Worm (Caenorhabditis elegans) whole organism, L1 larva: ENCODE measurements around the gene Y41C4A.8.

Source experiments
- C04F5.9 ChIP-seq: sonication (generic microtip); optimal IDR thresholded peaks from 2 replicates; lab custom pipeline; 2016; ENCODE audit warnings: missing genetic modification characterization, missing compliant biosample characterization
- C16A3.4 ChIP-seq: fragments of 150-350 bp; optimal IDR thresholded peaks from 2 replicates; lab custom pipeline; 2014; ENCODE audit warnings: missing biosample characterization, missing genetic modification characterization
- aha-1 ChIP-seq: fragments of 150-350 bp; optimal IDR thresholded peaks from 2 replicates; lab custom pipeline; 2014; ENCODE audit warnings: missing biosample characterization, missing genetic modification characterization
- alr-1 ChIP-seq: fragments of 200-800 bp; sonication (Bioruptor generic); optimal IDR thresholded peaks from 2 replicates; lab custom pipeline; 2018; ENCODE audit warnings: borderline replicate concordance, mild to moderate bottlenecking, missing genetic modification characterization, missing compliant biosample characterization
- ama-1 ChIP-seq: fragments of 150-350 bp; optimal IDR thresholded peaks from 2 replicates; lab custom pipeline; 2014
- blmp-1 ChIP-seq: fragments of 150-350 bp; optimal IDR thresholded peaks from 2 replicates; lab custom pipeline; 2014; ENCODE audit warnings: missing biosample characterization, missing genetic modification characterization
- ceh-63 ChIP-seq: fragments of 200-800 bp; sonication (Bioruptor generic); optimal IDR thresholded peaks from 2 replicates; lab custom pipeline; 2018; ENCODE audit warnings: mild to moderate bottlenecking, missing genetic modification characterization, missing compliant biosample characterization
- ceh-82 ChIP-seq, 3 experiments: fragments of 150-350 bp in 1 of 3; sonication (generic microtip) in 2 of 3; optimal IDR thresholded peaks; 2 replicates each; lab custom pipeline; 2014 to 2017; ENCODE audit warnings: missing biosample characterization in 3 of 3, missing genetic modification characterization in 3 of 3
- ceh-88 ChIP-seq: fragments of 200-800 bp; sonication (Bioruptor generic); IDR thresholded peaks from 2 replicates; pipeline ENCODE4 v1.3.6; 2022; ENCODE audit warnings: missing genetic modification characterization, missing compliant biosample characterization
- dpl-1 ChIP-seq, 3 experiments: fragments of 150-350 bp in 2 of 3; sonication (generic microtip) in 1 of 3; optimal IDR thresholded peaks; 2 replicates each; lab custom pipeline; 2014 to 2017; ENCODE audit warnings: missing biosample characterization in 3 of 3, missing genetic modification characterization in 3 of 3, missing genetic modification reagents in 3 of 3
- dsc-1 ChIP-seq: sonication (generic microtip); optimal IDR thresholded peaks from 2 replicates; lab custom pipeline; 2016; ENCODE audit warnings: mild to moderate bottlenecking, missing genetic modification characterization, missing compliant biosample characterization
- efl-1 ChIP-seq, 4 experiments: fragments of 150-350 bp; optimal IDR thresholded peaks in 3 of 4; peaks in 1 of 4; 1 replicate in 1 of 4; 2 replicates in 3 of 4; lab custom pipeline; 2014; ENCODE audit warnings: missing biosample characterization in 2 of 4, missing genetic modification characterization in 2 of 4, missing genetic modification reagents in 2 of 4
- efl-3 ChIP-seq: fragments of 200-800 bp; sonication (Bioruptor generic); optimal IDR thresholded peaks from 2 replicates; lab custom pipeline; 2018; ENCODE audit warnings: mild to moderate bottlenecking, missing genetic modification characterization, missing compliant biosample characterization
- elt-2 ChIP-seq: sonication (generic microtip); optimal IDR thresholded peaks from 2 replicates; lab custom pipeline; 2016; ENCODE audit warnings: missing genetic modification characterization, mild to moderate bottlenecking, inconsistent platforms, missing compliant biosample characterization, missing genetic modification reagents
- fkh-4 ChIP-seq: sonication (generic microtip); optimal IDR thresholded peaks from 2 replicates; lab custom pipeline; 2016; ENCODE audit warnings: missing compliant biosample characterization, missing genetic modification characterization, borderline replicate concordance
- fkh-8 ChIP-seq: sonication (generic microtip); optimal IDR thresholded peaks from 2 replicates; lab custom pipeline; 2016; ENCODE audit warnings: mild to moderate bottlenecking, missing genetic modification characterization, missing compliant biosample characterization
- jun-1 ChIP-seq: fragments of 150-350 bp; optimal IDR thresholded peaks from 2 replicates; lab custom pipeline; 2014; ENCODE audit warnings: missing biosample characterization, missing genetic modification reagents, missing genetic modification characterization
- lin-13 ChIP-seq: fragments of 150-350 bp; optimal IDR thresholded peaks from 2 replicates; lab custom pipeline; 2014; ENCODE audit warnings: missing biosample characterization, missing genetic modification reagents, missing genetic modification characterization
- lin-14 ChIP-seq: fragments of 200-800 bp; sonication (Bioruptor generic); optimal IDR thresholded peaks from 2 replicates; lab custom pipeline; 2018; ENCODE audit warnings: mild to moderate bottlenecking, missing genetic modification characterization, moderate library complexity, missing compliant biosample characterization
- lin-15B ChIP-seq: fragments of 150-350 bp; sonication (generic microtip); optimal IDR thresholded peaks from 3 replicates; lab custom pipeline; 2014; ENCODE audit warnings: missing biosample characterization, missing genetic modification characterization
- lin-35 ChIP-seq, 2 experiments: fragments of 150-350 bp; optimal IDR thresholded peaks; 2 replicates each; lab custom pipeline; 2014; ENCODE audit warnings: missing biosample characterization in 2 of 2, missing genetic modification characterization in 2 of 2, missing genetic modification reagents in 2 of 2
- lir-3 ChIP-seq: sonication (generic microtip); optimal IDR thresholded peaks from 2 replicates; lab custom pipeline; 2016; ENCODE audit warnings: mild to moderate bottlenecking, missing genetic modification characterization, moderate library complexity, missing compliant biosample characterization; ENCODE audit not compliant: poor library complexity
- lsy-2 ChIP-seq, 2 experiments: fragments of 150-350 bp; optimal IDR thresholded peaks; 2 replicates each; lab custom pipeline; 2014; ENCODE audit warnings: missing biosample characterization in 2 of 2, missing genetic modification characterization in 2 of 2
- mab-9 ChIP-seq: fragments of 200-800 bp; sonication (Bioruptor generic); IDR thresholded peaks from 2 replicates; pipeline ENCODE4 v1.3.6; 2022; ENCODE audit warnings: missing genetic modification reagents, missing genetic modification characterization, missing compliant biosample characterization
- mef-2 ChIP-seq: fragments of 150-350 bp; optimal IDR thresholded peaks from 2 replicates; lab custom pipeline; 2014; ENCODE audit warnings: missing biosample characterization, missing genetic modification characterization
- mep-1 ChIP-seq: fragments of 150-350 bp; optimal IDR thresholded peaks from 2 replicates; lab custom pipeline; 2014; ENCODE audit warnings: missing biosample characterization, missing genetic modification characterization
- nhr-12 ChIP-seq: sonication (generic microtip); optimal IDR thresholded peaks from 2 replicates; lab custom pipeline; 2017; ENCODE audit warnings: missing biosample characterization, missing genetic modification characterization
- nhr-237 ChIP-seq: fragments of 150-350 bp; optimal IDR thresholded peaks from 2 replicates; lab custom pipeline; 2014; ENCODE audit warnings: missing biosample characterization, missing genetic modification characterization
- nhr-28 ChIP-seq: fragments of 150-350 bp; optimal IDR thresholded peaks from 2 replicates; lab custom pipeline; 2014; ENCODE audit warnings: missing biosample characterization, missing genetic modification characterization
- nhr-71 ChIP-seq: sonication (generic microtip); optimal IDR thresholded peaks from 2 replicates; lab custom pipeline; 2016; ENCODE audit warnings: mild to moderate bottlenecking, missing genetic modification characterization, moderate library complexity, missing compliant biosample characterization
- nhr-84 ChIP-seq: sonication (generic microtip); optimal IDR thresholded peaks from 2 replicates; lab custom pipeline; 2017; ENCODE audit warnings: missing biosample characterization, missing genetic modification characterization
- nhr-85 ChIP-seq: sonication (generic microtip); peaks from one replicate; lab custom pipeline; 2016; ENCODE audit warnings: missing genetic modification characterization, inconsistent platforms, missing compliant biosample characterization
- pag-3 ChIP-seq: sonication (generic microtip); optimal IDR thresholded peaks from 2 replicates; lab custom pipeline; 2017; ENCODE audit warnings: missing genetic modification characterization, mild to moderate bottlenecking, missing compliant biosample characterization, antibody characterized with exemption, borderline replicate concordance; ENCODE audit not compliant: insufficient read depth
- pax-3 ChIP-seq: fragments of 200-800 bp; sonication (Bioruptor generic); optimal IDR thresholded peaks from 2 replicates; lab custom pipeline; 2018; ENCODE audit warnings: mild to moderate bottlenecking, missing genetic modification characterization, moderate library complexity, missing compliant biosample characterization
- pqm-1 ChIP-seq: sonication (generic microtip); optimal IDR thresholded peaks from 3 replicates; lab custom pipeline; 2017; ENCODE audit warnings: missing biosample characterization, missing genetic modification characterization
- rnt-1 ChIP-seq: sonication (generic microtip); optimal IDR thresholded peaks from 2 replicates; lab custom pipeline; 2016; ENCODE audit warnings: mild to moderate bottlenecking, missing genetic modification characterization, moderate library complexity, missing compliant biosample characterization
- skn-1 ChIP-seq: fragments of 150-350 bp; optimal IDR thresholded peaks from 2 replicates; lab custom pipeline; 2014; ENCODE audit warnings: missing biosample characterization, missing genetic modification characterization
- snpc-4 ChIP-seq: fragments of 150-350 bp; optimal IDR thresholded peaks from 2 replicates; lab custom pipeline; 2014; ENCODE audit warnings: missing biosample characterization, missing genetic modification characterization
- snu-23 ChIP-seq: sonication (generic microtip); optimal IDR thresholded peaks from 2 replicates; lab custom pipeline; 2016; ENCODE audit warnings: missing genetic modification characterization, missing compliant biosample characterization
- swsn-7 ChIP-seq: sonication (generic microtip); optimal IDR thresholded peaks from 2 replicates; lab custom pipeline; 2016; ENCODE audit warnings: missing genetic modification characterization, missing compliant biosample characterization
- tbx-2 ChIP-seq: sonication (generic microtip); optimal IDR thresholded peaks from 2 replicates; lab custom pipeline; 2016; ENCODE audit warnings: missing genetic modification characterization, missing compliant biosample characterization
- unc-130 ChIP-seq: fragments of 150-350 bp; optimal IDR thresholded peaks from 2 replicates; lab custom pipeline; 2017; ENCODE audit warnings: missing biosample characterization, missing genetic modification characterization, inconsistent platforms
- unc-86 ChIP-seq: sonication (generic microtip); optimal IDR thresholded peaks from 2 replicates; lab custom pipeline; 2016; ENCODE audit warnings: missing genetic modification characterization, missing compliant biosample characterization
- vab-15 ChIP-seq: sonication (generic microtip); optimal IDR thresholded peaks from 2 replicates; lab custom pipeline; 2017; ENCODE audit warnings: missing genotype, mild to moderate bottlenecking, missing genetic modification characterization, missing compliant biosample characterization
- xbp-1 ChIP-seq: sonication (generic microtip); optimal IDR thresholded peaks from 2 replicates; lab custom pipeline; 2016; ENCODE audit warnings: missing genetic modification characterization, missing compliant biosample characterization
- zip-4 ChIP-seq: fragments of 200-800 bp; sonication (Bioruptor generic); optimal IDR thresholded peaks from 2 replicates; lab custom pipeline; 2018; ENCODE audit warnings: mild to moderate bottlenecking, missing genetic modification characterization, moderate library complexity, missing compliant biosample characterization

Y41C4A.8 gene

DNA sequence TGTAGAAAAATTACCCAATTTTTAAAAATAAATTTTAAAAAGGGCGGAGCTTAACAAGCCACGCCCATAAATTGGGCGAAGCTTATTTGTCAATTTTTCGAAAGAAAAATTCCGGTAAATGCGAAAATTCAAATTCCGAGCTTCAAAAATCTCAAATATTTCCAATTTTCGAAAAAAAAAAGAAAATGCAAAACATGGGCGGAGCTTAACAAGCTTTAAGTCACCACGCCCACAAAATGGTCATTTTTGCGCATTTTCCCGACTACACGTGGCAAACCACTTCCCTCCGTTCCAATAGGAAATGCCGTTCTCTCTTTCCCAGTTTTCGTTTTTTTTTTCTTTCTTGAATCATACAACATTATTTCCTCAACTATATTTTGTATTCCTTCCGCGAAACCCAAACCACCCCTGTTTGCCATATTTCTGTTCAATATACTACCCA lies 14.1 kb downstream of the Y41C4A.8 start:
- no peak for TF ChIP-seq snpc-4 (tag; lab: Kevin White, UChicago)
- no peak for TF ChIP-seq alr-1 (tag; lab: Kevin White, UChicago)
- no peak for TF ChIP-seq ama-1 (lab: Kevin White, UChicago)
- no peak for TF ChIP-seq pax-3 (tag; lab: Kevin White, UChicago)
- TF ChIP-seq dsc-1 (tag; lab: Kevin White, UChicago) = no peak
- TF ChIP-seq C04F5.9 (tag; lab: Kevin White, UChicago) = no peak
- no peak for TF ChIP-seq pag-3
- no peak for TF ChIP-seq vab-15 (tag; lab: Kevin White, UChicago)
- TF ChIP-seq efl-1 (optimal IDR thresholded peaks at IDR 0.05; lab: Kevin White, UChicago) = no peak
- peak in 1 of 2 experiments; percentile 53 for TF ChIP-seq efl-1 (GFP tag; optimal IDR thresholded peaks at IDR 0.05 in 1 of 2; lab: Kevin White, UChicago)
- TF ChIP-seq nhr-28 (tag; lab: Kevin White, UChicago) = no peak
- TF ChIP-seq nhr-71 (tag; lab: Kevin White, UChicago) = peak; percentile 12

- TF ChIP-seq nhr-237 (tag; lab: Kevin White, UChicago) (no peak), lin-15B (tag; lab: Kevin White, UChicago) (no peak), efl-3 (no peak), ceh-82 (tag; optimal IDR thresholded peaks at IDR 0.05; lab: Kevin White, UChicago) (no peak), nhr-85 (tag; lab: Kevin White, UChicago) (peak; percentile 48), ceh-63 (GFP tag; lab: Kevin White, UChicago) (no peak), fkh-8 (tag; lab: Kevin White, UChicago) (peak; percentile 10), ama-1 (lab: Kevin White, UChicago) (no peak)
- TF ChIP-seq, all 84 proteins: peak for 2
These were observed 16.2 kb downstream of the Y41C4A.8 start for ce11 chrIII:11692380-11692779.

ce11 chrIII:11689887-11690286 lies 18.7 kb downstream of the Y41C4A.8 start:
- no peak for TF ChIP-seq aha-1 (tag; lab: Kevin White, UChicago)
- TF ChIP-seq lin-13 = no peak

ce11 chrIII:11689303-11689702 lies 19.3 kb downstream of the Y41C4A.8 start:
- TF ChIP-seq mab-9 (GFP tag; lab: Robert Waterston, UW) = no peak
- TF ChIP-seq rnt-1 (tag; lab: Kevin White, UChicago) = peak; percentile 27
- peak; percentile 61 for TF ChIP-seq C16A3.4 (tag; lab: Kevin White, UChicago)
- peak; percentile 79 for TF ChIP-seq nhr-71 (tag; lab: Kevin White, UChicago)
- peak; percentile 33 for TF ChIP-seq xbp-1
- TF ChIP-seq nhr-12 (tag; lab: Kevin White, UChicago) = no peak
- TF ChIP-seq unc-86 (tag; lab: Kevin White, UChicago) = no peak
- no peak for TF ChIP-seq ceh-88 (GFP tag; lab: Robert Waterston, UW)
- no peak for TF ChIP-seq mef-2 (tag; lab: Kevin White, UChicago)
- TF ChIP-seq elt-2 (tag; lab: Kevin White, UChicago) = peak; percentile 78
- peak; percentile 8 to 79 for TF ChIP-seq lsy-2 (tag; optimal IDR thresholded peaks at IDR 0.05; lab: Kevin White, UChicago)
- TF ChIP-seq pax-3 (tag; lab: Kevin White, UChicago) = peak; percentile 21
- peak; percentile 73 for TF ChIP-seq blmp-1 (tag; lab: Kevin White, UChicago)
- peak; percentile 11 to 17 (median 16) for TF ChIP-seq dpl-1 (GFP tag; optimal IDR thresholded peaks at IDR 0.05; lab: Kevin White, UChicago)
- TF ChIP-seq lin-35 (GFP tag; optimal IDR thresholded peaks at IDR 0.05; lab: Kevin White, UChicago) = peak in 1 of 2 experiments; percentile 80
- TF ChIP-seq swsn-7 = peak; percentile 26
- TF ChIP-seq ceh-82 (tag; optimal IDR thresholded peaks at IDR 0.05; lab: Kevin White, UChicago) = peak in 2 of 3 experiments; percentile 6 to 8
- TF ChIP-seq zip-4 = no peak
- peak; percentile 88 for TF ChIP-seq pqm-1 (tag; lab: Kevin White, UChicago)
- TF ChIP-seq fkh-4 (tag; lab: Kevin White, UChicago) = no peak
- peak; percentile 67 for TF ChIP-seq unc-130 (tag; lab: Kevin White, UChicago)
- TF ChIP-seq nhr-84 (tag; lab: Kevin White, UChicago) = no peak
- TF ChIP-seq snu-23 (GFP tag; lab: Kevin White, UChicago) = peak; percentile 78
- TF ChIP-seq efl-1 (optimal IDR thresholded peaks at IDR 0.05; lab: Kevin White, UChicago) = peak; percentile 29 to 41
- TF ChIP-seq efl-1 (GFP tag; optimal IDR thresholded peaks at IDR 0.05 in 1 of 2; lab: Kevin White, UChicago) = peak; percentile 18 to 94
- TF ChIP-seq skn-1 = peak; percentile 45
- TF ChIP-seq lin-14 = peak; percentile 83
- peak; percentile 68 for TF ChIP-seq tbx-2 (tag; lab: Kevin White, UChicago)
- peak; percentile 59 for TF ChIP-seq jun-1 (tag; lab: Kevin White, UChicago)
- peak; percentile 6 for TF ChIP-seq lir-3
- peak; percentile 25 for TF ChIP-seq lin-13
- TF ChIP-seq mep-1 (tag; lab: Kevin White, UChicago) = peak; percentile 37
